Worm (Caenorhabditis elegans): ENCODE data around the gene athp-2.

The athp-2 gene

ce11 chrII:4391072-4391471 lies 51.1 kb downstream of the athp-2 start:
- TF ChIP-seq M03D4.4 (tag; optimal IDR thresholded peaks at IDR 0.05): no peak

ce11 chrII:4392526-4393057 lies 52.6 kb downstream of the athp-2 start, which contains the start of gene mlt-7:
TSS of gene mlt-7 (plus strand) at chrII:4393007.
- no peak for TF ChIP-seq unc-62 (GFP tag; optimal IDR thresholded peaks at IDR 0.05)
- no peak for TF ChIP-seq tbx-8 (GFP tag; optimal IDR thresholded peaks at IDR 0.05)
- no peak for TF ChIP-seq snpc-4 (tag; optimal IDR thresholded peaks at IDR 0.05)
- no peak for TF ChIP-seq ceh-43 (GFP tag; optimal IDR thresholded peaks at IDR 0.05)
- no peak for TF ChIP-seq elt-1 (tag; optimal IDR thresholded peaks at IDR 0.05; ENCODE audit: borderline replicate concordance, insufficient read depth)
- no peak for TF ChIP-seq blmp-1 (tag; optimal IDR thresholded peaks at IDR 0.05)
- TF ChIP-seq nhr-28 (tag; optimal IDR thresholded peaks at IDR 0.05): no peak
- TF ChIP-seq ces-1 (GFP tag; optimal IDR thresholded peaks at IDR 0.05): no peak

- no peak for TF ChIP-seq ceh-43 (GFP tag; optimal IDR thresholded peaks at IDR 0.05)
- no peak for TF ChIP-seq ceh-83 (GFP tag; optimal IDR thresholded peaks at IDR 0.05)
- TF ChIP-seq unc-62 (GFP tag; optimal IDR thresholded peaks at IDR 0.05): no peak
- TF ChIP-seq hlh-1 (tag; optimal IDR thresholded peaks at IDR 0.05): no peak
- no peak for TF ChIP-seq blmp-1 (tag; optimal IDR thresholded peaks at IDR 0.05)
- TF ChIP-seq elt-1 (tag; optimal IDR thresholded peaks at IDR 0.05; ENCODE audit: borderline replicate concordance, insufficient read depth): no peak
- TF ChIP-seq zip-8 (tag; optimal IDR thresholded peaks at IDR 0.05): peak; percentile 69
- no peak for TF ChIP-seq unc-39 (tag; optimal IDR thresholded peaks at IDR 0.05)
- TF ChIP-seq ham-2 (GFP tag; optimal IDR thresholded peaks at IDR 0.05): peak; percentile 15
- no peak for TF ChIP-seq tbx-8 (GFP tag; optimal IDR thresholded peaks at IDR 0.05)
- TF ChIP-seq lin-13 (tag; optimal IDR thresholded peaks at IDR 0.05): no peak
- TF ChIP-seq sem-2 (GFP tag; optimal IDR thresholded peaks at IDR 0.05): no peak
- no peak for TF ChIP-seq cnd-1 (tag; optimal IDR thresholded peaks at IDR 0.05)
- no peak for TF ChIP-seq lsy-2 (tag; optimal IDR thresholded peaks at IDR 0.05)
- no peak for TF ChIP-seq mab-5 (tag; optimal IDR thresholded peaks at IDR 0.05)
- no peak for TF ChIP-seq ceh-39 (tag; optimal IDR thresholded peaks at IDR 0.05)
Measured at ce11 chrII:4394438-4394837, 54.5 kb downstream of the athp-2 start.
